Fruit fly (Drosophila melanogaster) whole organism, embryonic: Measurements from ENCODE around the gene Kpc1.

ENCODE experiments used
- Atf6 ChIP-seq: fragments of 200-800 bp; sonication (Bioruptor generic); IDR thresholded peaks from 2 replicates; pipeline ENCODE4 v1.3.6; 2022; ENCODE audit warnings: missing biosample characterization, missing genetic modification characterization
- CG10274 ChIP-seq: fragments of 200-800 bp; sonication (Bioruptor generic); optimal IDR thresholded peaks from 3 replicates; lab custom pipeline; 2017; ENCODE audit warnings: missing biosample characterization, mild to moderate bottlenecking, missing genetic modification characterization
- CG10959 ChIP-seq: fragments of 200-800 bp; sonication (Bioruptor generic); IDR thresholded peaks from 2 replicates; pipeline ENCODE4 v1.3.6; 2022; ENCODE audit warnings: missing biosample characterization, missing genetic modification characterization
- CG11504 ChIP-seq: fragments of 200-800 bp; sonication (Bioruptor generic); optimal IDR thresholded peaks from 3 replicates; lab custom pipeline; 2019; ENCODE audit warnings: missing biosample characterization, mild to moderate bottlenecking, missing genetic modification characterization, moderate library complexity
- CG12219 ChIP-seq: fragments of 200-800 bp; sonication (Bioruptor generic); optimal IDR thresholded peaks from 3 replicates; lab custom pipeline; 2018; ENCODE audit warnings: missing biosample characterization, mild to moderate bottlenecking, missing genetic modification characterization
- CG14710 ChIP-seq: fragments of 200-800 bp; sonication (Bioruptor generic); optimal IDR thresholded peaks from 3 replicates; lab custom pipeline; 2019; ENCODE audit warnings: missing biosample characterization, mild to moderate bottlenecking, missing genetic modification characterization, moderate library complexity
- CG15601 ChIP-seq: fragments of 200-800 bp; sonication (Bioruptor generic); optimal IDR thresholded peaks from 3 replicates; lab custom pipeline; 2019; ENCODE audit warnings: missing biosample characterization, mild to moderate bottlenecking, missing genetic modification characterization, moderate library complexity
- CG2120 ChIP-seq: fragments of 200-800 bp; sonication (Bioruptor generic); optimal IDR thresholded peaks from 3 replicates; lab custom pipeline; 2016; ENCODE audit warnings: missing biosample characterization, missing genetic modification characterization
- CG2199 ChIP-seq: fragments of 200-800 bp; sonication (Bioruptor generic); IDR thresholded peaks from 3 replicates; pipeline ENCODE4 v1.3.6; 2022; ENCODE audit warnings: missing biosample characterization, missing genetic modification characterization
- CG31441 ChIP-seq: fragments of 200-800 bp; sonication (Bioruptor generic); IDR thresholded peaks from 2 replicates; pipeline ENCODE4 v1.3.6; 2022; ENCODE audit warnings: missing biosample characterization, missing genetic modification characterization
- CG33213 ChIP-seq: fragments of 200-800 bp; sonication (Bioruptor generic); optimal IDR thresholded peaks from 3 replicates; lab custom pipeline; 2016; ENCODE audit warnings: missing biosample characterization, missing genetic modification characterization
- CG5245 ChIP-seq: fragments of 200-800 bp; sonication (Bioruptor generic); optimal IDR thresholded peaks from 3 replicates; lab custom pipeline; 2016; ENCODE audit warnings: missing biosample characterization, missing genetic modification characterization
- CG6654 ChIP-seq: fragments of 200-800 bp; sonication (Bioruptor generic); optimal IDR thresholded peaks from 2 replicates; lab custom pipeline; 2017; ENCODE audit warnings: missing biosample characterization, mild to moderate bottlenecking, missing genetic modification characterization
- CG6683 ChIP-seq: fragments of 200-800 bp; sonication (Bioruptor generic); optimal IDR thresholded peaks from 2 replicates; lab custom pipeline; 2017; ENCODE audit warnings: missing biosample characterization, mild to moderate bottlenecking, missing genetic modification characterization, missing genetic modification reagents
- CG7271 ChIP-seq: fragments of 200-800 bp; sonication (Bioruptor generic); optimal IDR thresholded peaks from 2 replicates; lab custom pipeline; 2018; ENCODE audit warnings: missing biosample characterization, mild to moderate bottlenecking, missing genetic modification characterization, moderate library complexity
- CG9727 ChIP-seq: fragments of 200-800 bp; sonication (Bioruptor generic); optimal IDR thresholded peaks from 3 replicates; lab custom pipeline; 2017; ENCODE audit warnings: missing biosample characterization, mild to moderate bottlenecking, missing genetic modification characterization
- CG9817 ChIP-seq: fragments of 200-800 bp; sonication (Bioruptor generic); optimal IDR thresholded peaks from 2 replicates; lab custom pipeline; 2018; ENCODE audit warnings: missing biosample characterization, mild to moderate bottlenecking, missing genetic modification characterization, moderate library complexity
- CkIIα-i1 ChIP-seq: fragments of 200-800 bp; sonication (Bioruptor generic); IDR thresholded peaks from 2 replicates; pipeline ENCODE4 v1.3.6; 2022; ENCODE audit warnings: missing biosample characterization, missing genetic modification characterization
- Dek ChIP-seq: fragments of 200-800 bp; sonication (Bioruptor generic); optimal IDR thresholded peaks from 3 replicates; lab custom pipeline; 2019; ENCODE audit warnings: missing biosample characterization, mild to moderate bottlenecking, missing genetic modification characterization, moderate library complexity
- Dp ChIP-seq: fragments of 200-800 bp; sonication (Bioruptor generic); optimal IDR thresholded peaks from 2 replicates; lab custom pipeline; 2018; ENCODE audit warnings: missing biosample characterization, mild to moderate bottlenecking, missing genetic modification characterization, moderate library complexity
- Fer1 ChIP-seq: fragments of 200-800 bp; sonication (Bioruptor generic); optimal IDR thresholded peaks from 2 replicates; lab custom pipeline; 2017; ENCODE audit warnings: missing biosample characterization, mild to moderate bottlenecking, missing genetic modification characterization
- H15 ChIP-seq: fragments of 200-800 bp; sonication (Bioruptor generic); IDR thresholded peaks from 3 replicates; pipeline ENCODE4 v1.3.6; 2022; ENCODE audit warnings: missing biosample characterization, missing genetic modification characterization
- Neu2 ChIP-seq: fragments of 200-800 bp; sonication (Bioruptor generic); optimal IDR thresholded peaks from 3 replicates; lab custom pipeline; 2016; ENCODE audit warnings: missing biosample characterization, missing genetic modification characterization, borderline replicate concordance
- Nf-YC ChIP-seq: fragments of 200-800 bp; optimal IDR thresholded peaks from 3 replicates; lab custom pipeline; 2019; ENCODE audit warnings: missing biosample characterization, mild to moderate bottlenecking, missing genetic modification characterization, moderate library complexity
- Opbp ChIP-seq: fragments of 200-800 bp; sonication (Bioruptor generic); IDR thresholded peaks from 3 replicates; pipeline ENCODE4 v1.3.6; 2022; ENCODE audit warnings: missing biosample characterization, missing genetic modification characterization; ENCODE audit not compliant: partially characterized antibody
- Sry-β ChIP-seq: fragments of 200-800 bp; sonication (Bioruptor generic); optimal IDR thresholded peaks from 2 replicates; lab custom pipeline; 2018; ENCODE audit warnings: missing biosample characterization, mild to moderate bottlenecking, missing genetic modification characterization, moderate library complexity
- Usf ChIP-seq: fragments of 200-800 bp; sonication (Bioruptor generic); optimal IDR thresholded peaks from 2 replicates; lab custom pipeline; 2017; ENCODE audit warnings: missing genotype, missing biosample characterization, missing genetic modification characterization
- az2 ChIP-seq: fragments of 200-800 bp; sonication (Bioruptor generic); optimal IDR thresholded peaks from 3 replicates; lab custom pipeline; 2016; ENCODE audit warnings: missing biosample characterization, missing genetic modification characterization
- crol ChIP-seq: fragments of 200-800 bp; sonication (Bioruptor generic); IDR thresholded peaks from 2 replicates; pipeline ENCODE4 v1.3.6; 2022; ENCODE audit warnings: missing biosample characterization, missing genetic modification characterization
- dmrt11E ChIP-seq: fragments of 200-800 bp; sonication (Bioruptor generic); optimal IDR thresholded peaks from 3 replicates; lab custom pipeline; 2018; ENCODE audit warnings: missing biosample characterization, mild to moderate bottlenecking, missing genetic modification characterization, moderate library complexity
- eve ChIP-seq, 2 experiments: fragments of >200 bp; optimal IDR thresholded peaks; 2 replicates each; lab custom pipeline; 2017; ENCODE audit warnings: missing biosample characterization in 2 of 2, missing genetic modification characterization in 2 of 2
- ewg ChIP-seq: fragments of 200-800 bp; sonication (Bioruptor generic); optimal IDR thresholded peaks from 3 replicates; lab custom pipeline; 2017; ENCODE audit warnings: mild to moderate bottlenecking, missing biosample characterization, missing genetic modification reagents, missing genetic modification characterization
- fd64A ChIP-seq: fragments of 200-800 bp; sonication (Bioruptor generic); optimal IDR thresholded peaks from 3 replicates; lab custom pipeline; 2018; ENCODE audit warnings: missing biosample characterization, mild to moderate bottlenecking, missing genetic modification characterization
- grn ChIP-seq: fragments of 200-800 bp; sonication (Bioruptor generic); optimal IDR thresholded peaks from 3 replicates; lab custom pipeline; 2017; ENCODE audit warnings: missing biosample characterization, missing genetic modification characterization
- gro ChIP-seq: fragments of 200-800 bp; sonication (Bioruptor generic); optimal IDR thresholded peaks from 2 replicates; lab custom pipeline; 2016; ENCODE audit warnings: missing biosample characterization, missing genetic modification characterization
- h ChIP-seq: fragments of >200 bp; optimal IDR thresholded peaks from 2 replicates; lab custom pipeline; 2017
- insv ChIP-seq, 2 experiments: fragments of 200-800 bp; sonication (Bioruptor generic); optimal IDR thresholded peaks; 3 replicates each; lab custom pipeline; 2016 to 2018; ENCODE audit warnings: missing biosample characterization in 2 of 2, missing genetic modification characterization in 2 of 2
- lov ChIP-seq, 2 experiments: fragments of 200-800 bp in 1 of 2; fragments of >200 bp in 1 of 2; sonication (Bioruptor generic) in 1 of 2; IDR thresholded peaks in 1 of 2; optimal IDR thresholded peaks in 1 of 2; 2 replicates in 1 of 2; 3 replicates in 1 of 2; pipeline versions ENCODE4 v1.3.6 to Lab custom; 2017 to 2022; ENCODE audit warnings: missing biosample characterization in 1 of 2, missing genetic modification characterization in 1 of 2
- mirr ChIP-seq: fragments of 200-800 bp; sonication (Bioruptor generic); optimal IDR thresholded peaks from 3 replicates; lab custom pipeline; 2018; ENCODE audit warnings: missing biosample characterization, mild to moderate bottlenecking, missing genetic modification characterization
- nerfin-1 ChIP-seq: fragments of 200-800 bp; sonication (Bioruptor generic); optimal IDR thresholded peaks from 3 replicates; lab custom pipeline; 2019; ENCODE audit warnings: missing biosample characterization, mild to moderate bottlenecking, missing genetic modification characterization, moderate library complexity
- nmo ChIP-seq: fragments of 200-800 bp; sonication (Bioruptor generic); optimal IDR thresholded peaks from 2 replicates; lab custom pipeline; 2018; ENCODE audit warnings: missing biosample characterization, mild to moderate bottlenecking, missing genetic modification characterization, moderate library complexity
- phol ChIP-seq: fragments of 200-800 bp; sonication (Bioruptor generic); optimal IDR thresholded peaks from 3 replicates; lab custom pipeline; 2018; ENCODE audit warnings: missing biosample characterization, mild to moderate bottlenecking, missing genetic modification characterization, moderate library complexity
- pita ChIP-seq: fragments of 200-800 bp; sonication (Bioruptor generic); optimal IDR thresholded peaks from 2 replicates; lab custom pipeline; 2017; ENCODE audit warnings: missing biosample characterization, mild to moderate bottlenecking, missing genetic modification characterization
- sens ChIP-seq: fragments of 200-800 bp; sonication (Bioruptor generic); peaks from one replicate; lab custom pipeline; 2016; ENCODE audit warnings: missing biosample characterization, missing genetic modification characterization
- slou ChIP-seq: fragments of 200-800 bp; sonication (Bioruptor generic); optimal IDR thresholded peaks from 3 replicates; lab custom pipeline; 2016; ENCODE audit warnings: missing biosample characterization, missing genetic modification characterization
- ssp ChIP-seq: fragments of 200-800 bp; sonication (Bioruptor generic); IDR thresholded peaks from 2 replicates; pipeline ENCODE4 v1.3.6; 2022; ENCODE audit warnings: missing biosample characterization, missing genetic modification characterization
- trem ChIP-seq: fragments of 200-800 bp; optimal IDR thresholded peaks from 3 replicates; lab custom pipeline; 2019; ENCODE audit warnings: missing biosample characterization, mild to moderate bottlenecking, missing genetic modification characterization, moderate library complexity
- wek ChIP-seq: fragments of 200-800 bp; sonication (Bioruptor generic); optimal IDR thresholded peaks from 3 replicates; lab custom pipeline; 2018; ENCODE audit warnings: missing biosample characterization, mild to moderate bottlenecking, missing genetic modification characterization, moderate library complexity

The Kpc1 gene

dm6 chr3R:15242186-15243045 is 46.4 kb upstream of the Kpc1 start, which contains the start of the genes tefu and Hsc70-4 (continued):
- TF ChIP-seq h (no peak), CG10959 (GFP tag; lab: Robert Waterston, UW) (peak; percentile 30; the same call in 1 of the 2 replicates), Neu2 (GFP tag; lab: Kevin White, UChicago) (no peak), CG9817 (tag; lab: Kevin White, UChicago) (peak; percentile 84), CG2120 (GFP tag; lab: Kevin White, UChicago) (peak; percentile 84), H15 (GFP tag; lab: Robert Waterston, UW) (peak; percentile 72; the same call in 2 of the 3 replicates), insv (GFP tag; optimal IDR thresholded peaks at IDR 0.05; lab: Kevin White, UChicago) (peak in 1 of 2 experiments; percentile 30), Usf (peak; percentile 78), Opbp (GFP tag; lab: Robert Waterston, UW) (peak; percentile 43; the same call in 2 of the 3 replicates), CG33213 (peak; percentile 55), CkIIα-i1 (GFP tag; lab: Robert Waterston, UW) (no peak), CG14710 (tag; lab: Kevin White, UChicago) (peak; percentile 92), crol (GFP tag; lab: Robert Waterston, UW) (no peak), CG6654 (GFP tag; lab: Kevin White, UChicago) (peak; percentile 56), CG5245 (GFP tag; lab: Kevin White, UChicago) (peak; percentile 46), CG12219 (GFP tag; lab: Kevin White, UChicago) (peak; percentile 8), Fer1 (GFP tag; lab: Kevin White, UChicago) (peak; percentile 22), eve (GFP tag; optimal IDR thresholded peaks at IDR 0.05; lab: Kevin White, UChicago) (no peak), grn (GFP tag; lab: Kevin White, UChicago) (no peak), nerfin-1 (tag; lab: Kevin White, UChicago) (peak; percentile 58), CG7271 (tag; lab: Kevin White, UChicago) (peak; percentile 59), Dp (GFP tag; lab: Kevin White, UChicago) (peak; percentile 69), pita (GFP tag; lab: Kevin White, UChicago) (no peak), gro (peak; percentile 4), Sry-β (GFP tag; lab: Kevin White, UChicago) (peak; percentile 62), fd64A (GFP tag; lab: Kevin White, UChicago) (no peak), sens (peak; percentile 86), ssp (GFP tag; lab: Robert Waterston, UW) (peak; percentile 99), lov (optimal IDR thresholded peaks at IDR 0.05; lab: Kevin White, UChicago) (no peak), lov (GFP tag; IDR thresholded peaks at IDR 0.05; lab: Robert Waterston, UW) (no peak; the same call in 2 of the 3 replicates), CG10274 (GFP tag; lab: Kevin White, UChicago) (peak; percentile 23), Nf-YC (peak; percentile 30), slou (GFP tag; lab: Kevin White, UChicago) (peak; percentile 81), dmrt11E (tag; lab: Kevin White, UChicago) (peak; percentile 73), wek (no peak), ewg (GFP tag; lab: Kevin White, UChicago) (peak; percentile 60), CG15601 (tag; lab: Kevin White, UChicago) (peak; percentile 57), nmo (peak; percentile 89), CG11504 (tag; lab: Kevin White, UChicago) (no peak), trem (tag; lab: Kevin White, UChicago) (peak; percentile 65), mirr (GFP tag; lab: Kevin White, UChicago) (no peak), CG6683 (GFP tag; lab: Kevin White, UChicago) (no peak), phol (tag; lab: Kevin White, UChicago) (peak; percentile 91), CG2199 (GFP tag; lab: Robert Waterston, UW) (peak; percentile 64; the same call in 2 of the 3 replicates), CG31441 (peak; percentile 12), Atf6 (peak; percentile 73), Dek (tag; lab: Kevin White, UChicago) (peak; percentile 75), az2 (peak; percentile 65), CG9727 (GFP tag; lab: Kevin White, UChicago) (peak; percentile 74)
